Fruit fly (Drosophila melanogaster): ENCODE results near the gene Sh.
A peak's percentile ranks its signal among the peaks of the same experiment; 100 is the strongest.

The Sh gene

dm6 chrX:18082674-18083073, 19.6 kb upstream of the Sh start (continued):
- TF ChIP-seq exex (tag; optimal IDR thresholded peaks at IDR 0.05) (peak; percentile 57), pb (GFP tag; optimal IDR thresholded peaks at IDR 0.05) (no peak), HLHmδ (GFP tag; optimal IDR thresholded peaks at IDR 0.05) (no peak), zen2 (GFP tag; IDR thresholded peaks at IDR 0.05; ENCODE audit: partially characterized antibody) (no peak), Dfd (GFP tag; optimal IDR thresholded peaks at IDR 0.05) (no peak), Asciz (GFP tag; optimal IDR thresholded peaks at IDR 0.05) (peak; percentile 51), Med (GFP tag) (peak; percentile 53), hkb (optimal IDR thresholded peaks at IDR 0.05) (no peak), hkb (GFP tag; IDR thresholded peaks at IDR 0.05) (0 out of 2 replicates have a peak, but pooled peaks have one; percentile 40), wor (GFP tag; IDR thresholded peaks at IDR 0.05) (no peak), ash1 (GFP tag; optimal IDR thresholded peaks at IDR 0.05) (peak; percentile 11), cato (GFP tag; optimal IDR thresholded peaks at IDR 0.05; ENCODE audit: borderline replicate concordance) (no peak), CG15073 (GFP tag; optimal IDR thresholded peaks at IDR 0.05) (no peak), CG7556 (GFP tag; optimal IDR thresholded peaks at IDR 0.05) (no peak), fd102C (GFP tag; optimal IDR thresholded peaks at IDR 0.05) (no peak), sd (tag; optimal IDR thresholded peaks at IDR 0.05) (no peak), CG12744 (GFP tag; optimal IDR thresholded peaks at IDR 0.05) (no peak), CG18599 (GFP tag; optimal IDR thresholded peaks at IDR 0.05) (peak; percentile 58), gfzf (GFP tag; optimal IDR thresholded peaks at IDR 0.05) (no peak), odd (GFP tag; optimal IDR thresholded peaks at IDR 0.05) (peak; percentile 46), ara (GFP tag; IDR thresholded peaks at IDR 0.05) (no peak), Deaf1 (tag; optimal IDR thresholded peaks at IDR 0.05) (no peak), CG15514 (GFP tag; optimal IDR thresholded peaks at IDR 0.05) (peak; percentile 51), Jarid2 (GFP tag; optimal IDR thresholded peaks at IDR 0.05) (no peak), CG7745 (tag; optimal IDR thresholded peaks at IDR 0.05) (no peak), br (optimal IDR thresholded peaks at IDR 0.05) (no peak), Dbx (GFP tag; IDR thresholded peaks at IDR 0.05) (0 out of 3 replicates have a peak, but pooled peaks have one; percentile 43), klu (GFP tag; IDR thresholded peaks at IDR 0.05) (no peak), Rx (GFP tag; IDR thresholded peaks at IDR 0.05) (no peak), Hmr (GFP tag; optimal IDR thresholded peaks at IDR 0.05) (peak; percentile 67), HLH54F (GFP tag; optimal IDR thresholded peaks at IDR 0.05) (no peak), Ptx1 (GFP tag; IDR thresholded peaks at IDR 0.05) (no peak), CG6813 (GFP tag; optimal IDR thresholded peaks at IDR 0.05) (peak; percentile 28), CG15269 (tag; optimal IDR thresholded peaks at IDR 0.05) (no peak), YL-1 (GFP tag; optimal IDR thresholded peaks at IDR 0.05) (peak; percentile 1), CG4328 (GFP tag; optimal IDR thresholded peaks at IDR 0.05) (peak; percentile 30), sc (optimal IDR thresholded peaks at IDR 0.05) (no peak), sc (GFP tag; optimal IDR thresholded peaks at IDR 0.05) (no peak), pum (GFP tag; optimal IDR thresholded peaks at IDR 0.05) (no peak), lbe (GFP tag; optimal IDR thresholded peaks at IDR 0.05) (no peak), PHDP (tag; optimal IDR thresholded peaks at IDR 0.05) (no peak), CG6765 (GFP tag; optimal IDR thresholded peaks at IDR 0.05) (peak; percentile 59), CG11504 (tag; optimal IDR thresholded peaks at IDR 0.05) (no peak), CG17385 (GFP tag; optimal IDR thresholded peaks at IDR 0.05) (no peak), ems (GFP tag; optimal IDR thresholded peaks at IDR 0.05) (no peak), bigmax (GFP tag; optimal IDR thresholded peaks at IDR 0.05) (no peak), CG9876 (GFP tag; optimal IDR thresholded peaks at IDR 0.05) (no peak), CG5180 (GFP tag; optimal IDR thresholded peaks at IDR 0.05) (peak; percentile 8), Bdp1 (GFP tag; optimal IDR thresholded peaks at IDR 0.05) (no peak), cwo (GFP tag; optimal IDR thresholded peaks at IDR 0.05) (peak; percentile 21), CG8388 (GFP tag; optimal IDR thresholded peaks at IDR 0.05) (no peak)

Data from whole organism, embryonic.